Worm (Caenorhabditis elegans) whole organism, L4 larva: ENCODE data around the gene srh-219.

Experiments
- F26F4.8 ChIP-seq: fragments of 200-800 bp; sonication (Bioruptor generic); conservative IDR thresholded peaks from 2 replicates; pipeline ENCODE4 v1.3.6; 2022; ENCODE audit warnings: missing genetic modification characterization, missing compliant biosample characterization
- F37D6.2 ChIP-seq: sonication (generic microtip); optimal IDR thresholded peaks from 2 replicates; lab custom pipeline; 2016; ENCODE audit warnings: mild to moderate bottlenecking, missing genetic modification characterization, missing compliant biosample characterization
- T26A8.4 ChIP-seq: fragments of 200-800 bp; sonication (Bioruptor generic); IDR thresholded peaks from 2 replicates; pipeline ENCODE4 v1.3.6; 2022; ENCODE audit warnings: missing genetic modification characterization, missing compliant biosample characterization
- Y75B8A.6 ChIP-seq: fragments of 200-800 bp; sonication (Bioruptor generic); IDR thresholded peaks from 2 replicates; pipeline ENCODE4 v1.3.6; 2022; ENCODE audit warnings: missing genetic modification reagents, missing genetic modification characterization, missing compliant biosample characterization
- ZK546.5 ChIP-seq, 2 experiments: sonication (generic microtip); optimal IDR thresholded peaks; 2 replicates each; lab custom pipeline; 2017; ENCODE audit warnings: missing biosample characterization in 2 of 2, missing genetic modification characterization in 2 of 2
- aha-1 ChIP-seq: fragments of 150-350 bp; peaks from one replicate; lab custom pipeline; 2014; ENCODE audit warnings: missing biosample characterization, missing genetic modification characterization
- arid-1 ChIP-seq: fragments of 200-800 bp; sonication (Bioruptor generic); conservative IDR thresholded peaks from 2 replicates; pipeline ENCODE4 v1.3.6; 2022; ENCODE audit warnings: missing genetic modification reagents, missing genetic modification characterization, missing compliant biosample characterization
- ceh-28 ChIP-seq: fragments of 150-350 bp; optimal IDR thresholded peaks from 2 replicates; lab custom pipeline; 2014; ENCODE audit warnings: missing biosample characterization, missing genetic modification reagents, missing genetic modification characterization
- ceh-32 ChIP-seq: sonication (generic microtip); optimal IDR thresholded peaks from 2 replicates; lab custom pipeline; 2016; ENCODE audit warnings: mild to moderate bottlenecking, missing genetic modification characterization, missing compliant biosample characterization; ENCODE audit not compliant: poor library complexity
- ceh-62 ChIP-seq: sonication (generic microtip); optimal IDR thresholded peaks from 2 replicates; lab custom pipeline; 2017; ENCODE audit warnings: missing biosample characterization, missing genetic modification characterization
- cey-2 ChIP-seq: sonication (generic microtip); optimal IDR thresholded peaks from 3 replicates; lab custom pipeline; 2017; ENCODE audit warnings: missing genetic modification characterization, mild to moderate bottlenecking, missing compliant biosample characterization, antibody characterized with exemption, borderline replicate concordance; ENCODE audit not compliant: insufficient read depth
- ctbp-1 ChIP-seq: fragments of 200-800 bp; sonication (Bioruptor generic); IDR thresholded peaks from 2 replicates; pipeline ENCODE4 v1.3.6; 2022; ENCODE audit warnings: missing genetic modification reagents, missing genetic modification characterization, missing compliant biosample characterization
- daf-16 ChIP-seq, 3 experiments: sonication (generic microtip); optimal IDR thresholded peaks; 2 replicates each; lab custom pipeline; 2016 to 2017; ENCODE audit warnings: missing genetic modification characterization in 3 of 3, missing genetic modification reagents in 3 of 3, mild to moderate bottlenecking in 2 of 3, missing compliant biosample characterization in 2 of 3, missing biosample characterization in 1 of 3, moderate library complexity in 1 of 3
- daf-19 ChIP-seq: fragments of 200-800 bp; sonication (Bioruptor generic); conservative IDR thresholded peaks from 2 replicates; pipeline ENCODE4 v1.3.6; 2022; ENCODE audit warnings: missing genetic modification characterization, missing compliant biosample characterization
- daf-8 ChIP-seq: fragments of 200-800 bp; sonication (Bioruptor generic); IDR thresholded peaks from 2 replicates; pipeline ENCODE4 v1.3.6; 2022; ENCODE audit warnings: missing genetic modification characterization, missing compliant biosample characterization
- dmd-6 ChIP-seq: fragments of 200-800 bp; sonication (Bioruptor generic); IDR thresholded peaks from 2 replicates; pipeline ENCODE4 v1.3.6; 2022; ENCODE audit warnings: missing genetic modification reagents, missing genetic modification characterization, missing compliant biosample characterization
- dpl-1 ChIP-seq: fragments of 150-350 bp; optimal IDR thresholded peaks from 2 replicates; lab custom pipeline; 2014; ENCODE audit warnings: missing biosample characterization, missing genetic modification reagents, missing genetic modification characterization
- egl-43 ChIP-seq: fragments of 200-800 bp; sonication (Bioruptor generic); IDR thresholded peaks from 2 replicates; pipeline ENCODE4 v1.3.6; 2022; ENCODE audit warnings: missing genetic modification reagents, missing genetic modification characterization, missing compliant biosample characterization
- fos-1 ChIP-seq: fragments of 150-350 bp; optimal IDR thresholded peaks from 2 replicates; lab custom pipeline; 2014; ENCODE audit warnings: missing biosample characterization, missing genetic modification characterization
- hlh-11 ChIP-seq: fragments of 200-800 bp; sonication (Bioruptor generic); optimal IDR thresholded peaks from 2 replicates; lab custom pipeline; 2018; ENCODE audit warnings: mild to moderate bottlenecking, missing genetic modification characterization, missing compliant biosample characterization
- lim-7 ChIP-seq: fragments of 200-800 bp; sonication (Bioruptor generic); IDR thresholded peaks from 2 replicates; pipeline ENCODE4 v1.3.6; 2022; ENCODE audit warnings: missing genetic modification characterization, missing compliant biosample characterization
- lin-1 ChIP-seq: fragments of 200-800 bp; sonication (Bioruptor generic); IDR thresholded peaks from 2 replicates; pipeline ENCODE4 v1.3.6; 2022; ENCODE audit warnings: missing genetic modification reagents, missing genetic modification characterization, missing compliant biosample characterization
- lin-13 ChIP-seq: fragments of 150-350 bp; optimal IDR thresholded peaks from 2 replicates; lab custom pipeline; 2014; ENCODE audit warnings: missing biosample characterization, missing genetic modification reagents, missing genetic modification characterization
- lin-15B ChIP-seq: fragments of 150-350 bp; sonication (generic microtip); optimal IDR thresholded peaks from 3 replicates; lab custom pipeline; 2014; ENCODE audit warnings: missing biosample characterization, missing genetic modification characterization
- lin-29 ChIP-seq: fragments of 200-800 bp; sonication (Bioruptor generic); IDR thresholded peaks from 2 replicates; pipeline ENCODE4 v1.3.6; 2022; ENCODE audit warnings: missing genetic modification reagents, missing genetic modification characterization, missing compliant biosample characterization
- lin-39 ChIP-seq: fragments of 150-350 bp; optimal IDR thresholded peaks from 2 replicates; lab custom pipeline; 2014; ENCODE audit warnings: missing biosample characterization, missing genetic modification reagents, missing genetic modification characterization
- lsy-2 ChIP-seq, 2 experiments: fragments of 150-350 bp in 1 of 2; sonication (generic microtip) in 1 of 2; optimal IDR thresholded peaks; 2 replicates each; lab custom pipeline; 2014 to 2017; ENCODE audit warnings: missing biosample characterization in 2 of 2, missing genetic modification characterization in 2 of 2
- madf-5 ChIP-seq, 2 experiments: fragments of 200-800 bp; sonication (Bioruptor generic); IDR thresholded peaks; 2 replicates each; pipeline ENCODE4 v1.3.6; 2022; ENCODE audit warnings: missing compliant biosample characterization in 2 of 2, missing genetic modification characterization in 2 of 2
- madf-9 ChIP-seq: fragments of 200-800 bp; sonication (Bioruptor generic); conservative IDR thresholded peaks from 2 replicates; pipeline ENCODE4 v1.3.6; 2022; ENCODE audit warnings: missing genetic modification reagents, missing genetic modification characterization, missing compliant biosample characterization
- mdl-1 ChIP-seq, 2 experiments: fragments of 150-350 bp in 1 of 2; sonication (generic microtip) in 1 of 2; optimal IDR thresholded peaks; 2 replicates each; lab custom pipeline; 2014 to 2017; ENCODE audit warnings: missing biosample characterization in 2 of 2, missing genetic modification characterization in 2 of 2
- mdt-29 ChIP-seq: fragments of 200-800 bp; sonication (Bioruptor generic); IDR thresholded peaks from 2 replicates; pipeline ENCODE4 v1.3.6; 2022; ENCODE audit warnings: missing genetic modification reagents, missing genetic modification characterization, missing compliant biosample characterization
- mep-1 ChIP-seq: fragments of 150-350 bp; sonication (generic microtip); optimal IDR thresholded peaks from 3 replicates; lab custom pipeline; 2014; ENCODE audit warnings: missing biosample characterization, missing genetic modification characterization
- mes-2 ChIP-seq: sonication (generic microtip); optimal IDR thresholded peaks from 2 replicates; lab custom pipeline; 2016; ENCODE audit warnings: missing genotype, mild to moderate bottlenecking, missing genetic modification characterization, missing compliant biosample characterization; ENCODE audit not compliant: poor library complexity, severe bottlenecking
- nhr-10 ChIP-seq: fragments of 150-350 bp; optimal IDR thresholded peaks from 2 replicates; lab custom pipeline; 2014; ENCODE audit warnings: missing biosample characterization, missing genetic modification characterization
- nhr-102 ChIP-seq: sonication (generic microtip); optimal IDR thresholded peaks from 2 replicates; lab custom pipeline; 2016; ENCODE audit warnings: mild to moderate bottlenecking, missing genetic modification characterization, moderate library complexity, missing compliant biosample characterization
- nhr-111 ChIP-seq: fragments of 200-800 bp; sonication (Bioruptor generic); optimal IDR thresholded peaks from 2 replicates; lab custom pipeline; 2018; ENCODE audit warnings: mild to moderate bottlenecking, missing genetic modification characterization, missing compliant biosample characterization
- nhr-237 ChIP-seq: sonication (generic microtip); optimal IDR thresholded peaks from 2 replicates; lab custom pipeline; 2017; ENCODE audit warnings: missing biosample characterization, missing genetic modification characterization
- nhr-42 ChIP-seq: fragments of 200-800 bp; sonication (Bioruptor generic); IDR thresholded peaks from 2 replicates; pipeline ENCODE4 v1.3.6; 2022; ENCODE audit warnings: missing genetic modification characterization, missing compliant biosample characterization
- nhr-76 ChIP-seq: fragments of 150-350 bp; optimal IDR thresholded peaks from 2 replicates; lab custom pipeline; 2014; ENCODE audit warnings: missing biosample characterization, missing genetic modification characterization
- pha-4 ChIP-seq, 2 experiments: fragments of 150-350 bp in 1 of 2; fragments of 200-800 bp in 1 of 2; sonication (Bioruptor generic) in 1 of 2; IDR thresholded peaks in 1 of 2; optimal IDR thresholded peaks in 1 of 2; 2 replicates each; pipeline versions ENCODE4 v1.3.6 to Lab custom; 2014 to 2022; ENCODE audit warnings: missing genetic modification characterization in 2 of 2, missing genetic modification reagents in 2 of 2, missing biosample characterization in 1 of 2, missing compliant biosample characterization in 1 of 2
- pqm-1 ChIP-seq: sonication (generic microtip); optimal IDR thresholded peaks from 2 replicates; lab custom pipeline; 2017; ENCODE audit warnings: missing biosample characterization, missing genetic modification characterization
- tra-1 ChIP-seq: fragments of 200-800 bp; sonication (Bioruptor generic); IDR thresholded peaks from 2 replicates; pipeline ENCODE4 v1.3.6; 2022; ENCODE audit warnings: missing genetic modification reagents, missing genetic modification characterization, missing compliant biosample characterization
- vab-7 ChIP-seq: fragments of 200-800 bp; sonication (Bioruptor generic); IDR thresholded peaks from 2 replicates; pipeline ENCODE4 v1.3.6; 2022; ENCODE audit warnings: missing genetic modification reagents, missing genetic modification characterization, missing compliant biosample characterization
- zfp-2 ChIP-seq: sonication (generic microtip); optimal IDR thresholded peaks from 2 replicates; lab custom pipeline; 2016; ENCODE audit warnings: mild to moderate bottlenecking, missing genetic modification characterization, missing compliant biosample characterization
- zip-2 ChIP-seq: fragments of 150-350 bp; optimal IDR thresholded peaks from 2 replicates; lab custom pipeline; 2014; ENCODE audit warnings: missing biosample characterization, missing genetic modification characterization
- ztf-11 ChIP-seq: fragments of 150-350 bp; optimal IDR thresholded peaks from 2 replicates; lab custom pipeline; 2014; ENCODE audit warnings: missing biosample characterization, missing genetic modification characterization
- ztf-7 ChIP-seq: fragments of 150-350 bp; optimal IDR thresholded peaks from 2 replicates; lab custom pipeline; 2014; ENCODE audit warnings: missing biosample characterization, missing genetic modification characterization

The srh-219 gene

DNA sequence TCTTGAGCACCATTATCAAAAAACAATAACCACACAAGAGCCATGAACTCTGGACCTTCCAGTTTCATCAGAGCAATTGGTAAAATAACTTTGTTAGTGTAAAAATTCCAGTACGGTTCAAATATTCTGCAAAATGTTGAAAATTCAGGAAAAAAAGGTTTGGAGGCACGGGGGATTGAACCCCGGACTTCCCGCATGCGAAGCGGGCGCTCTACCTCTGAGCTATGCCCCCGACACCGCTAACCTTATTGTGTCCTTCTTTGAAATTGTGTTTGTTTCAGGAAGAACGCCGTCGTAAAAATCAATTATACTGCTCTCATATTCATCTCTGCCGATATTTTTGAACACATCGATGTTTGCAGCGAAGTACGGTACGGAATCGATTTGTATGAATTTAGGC is 15.4 kb upstream of the srh-219 start (continued):
- peak; percentile 13; the same call in 1 of the 2 replicates for TF ChIP-seq pha-4 (GFP tag; IDR thresholded peaks at IDR 0.05; lab: Robert Waterston, UW)
- TF ChIP-seq pha-4 (tag; optimal IDR thresholded peaks at IDR 0.05; lab: Kevin White, UChicago), result no peak
- TF ChIP-seq lin-13 (GFP tag; lab: Kevin White, UChicago), result no peak
- TF ChIP-seq daf-19 (GFP tag; lab: Robert Waterston, UW), result no peak
- TF ChIP-seq nhr-42, result no peak
- peak; percentile 14 for TF ChIP-seq aha-1 (tag; lab: Kevin White, UChicago)
- TF ChIP-seq lin-1 (GFP tag; lab: Robert Waterston, UW), result 0 out of 2 replicates have a peak, but pooled peaks have one; percentile 32
- no peak for TF ChIP-seq ztf-7 (tag; lab: Kevin White, UChicago)
- peak; percentile 68 for TF ChIP-seq lim-7 (GFP tag; lab: Robert Waterston, UW)
- no peak for TF ChIP-seq lin-29
- peak in 1 of 2 experiments; percentile 32; a peak in 1 of 4 replicates for TF ChIP-seq madf-5 (GFP tag; IDR thresholded peaks at IDR 0.05; lab: Robert Waterston, UW)
- peak; percentile 83 for TF ChIP-seq egl-43 (GFP tag; lab: Robert Waterston, UW)

DNA sequence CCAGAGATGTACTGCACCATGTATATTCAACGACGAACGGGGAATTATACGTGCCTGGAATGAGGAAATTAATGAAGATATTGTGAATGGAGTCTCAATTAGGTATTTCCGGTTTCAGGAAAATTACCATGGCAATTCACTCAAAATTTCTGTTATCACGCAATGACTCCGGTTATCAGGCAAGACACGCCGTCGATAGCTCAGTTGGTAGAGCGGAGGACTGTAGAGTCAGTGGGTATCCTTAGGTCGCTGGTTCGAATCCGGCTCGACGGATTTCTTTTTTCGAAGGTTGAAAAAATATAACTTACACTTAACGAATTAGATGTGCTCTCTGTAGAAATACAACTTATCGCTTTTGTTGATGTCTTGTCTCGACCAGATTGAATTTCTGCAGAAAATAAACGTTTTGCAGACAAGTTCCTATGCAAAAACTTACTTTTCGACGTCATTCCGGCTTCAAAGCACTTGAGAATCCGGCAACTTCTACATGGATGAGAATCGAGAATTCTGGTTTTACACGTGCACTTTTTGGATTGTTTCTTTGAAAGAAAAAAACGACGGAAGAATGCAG is 14.7 kb upstream of the srh-219 start:
- TF ChIP-seq vab-7 (GFP tag; lab: Robert Waterston, UW), result 0 out of 2 replicates have a peak, but pooled peaks have one; percentile 34
- peak; percentile 91 for TF ChIP-seq aha-1 (tag; lab: Kevin White, UChicago)
- TF ChIP-seq nhr-237 (tag; lab: Kevin White, UChicago), result no peak
- no peak for TF ChIP-seq lin-39 (tag; lab: Kevin White, UChicago)
- TF ChIP-seq ctbp-1 (GFP tag; lab: Robert Waterston, UW), result no peak
- TF ChIP-seq nhr-111 (GFP tag; lab: Kevin White, UChicago), result no peak
- no peak for TF ChIP-seq zfp-2 (tag; lab: Kevin White, UChicago)
- no peak for TF ChIP-seq dpl-1 (GFP tag; lab: Kevin White, UChicago)
- no peak for TF ChIP-seq lin-15B (tag; lab: Kevin White, UChicago)
- TF ChIP-seq ZK546.5 (tag; optimal IDR thresholded peaks at IDR 0.05; lab: Kevin White, UChicago), result no peak
- no peak for TF ChIP-seq F37D6.2 (tag; lab: Kevin White, UChicago)
- no peak for TF ChIP-seq mdt-29 (GFP tag; lab: Robert Waterston, UW)
- 0 out of 2 replicates have a peak, but pooled peaks have one; percentile 43 for TF ChIP-seq lin-1 (GFP tag; lab: Robert Waterston, UW)
- no peak for TF ChIP-seq pqm-1 (tag; lab: Kevin White, UChicago)
- TF ChIP-seq madf-9 (GFP tag; lab: Robert Waterston, UW), result 0 out of 2 replicates have a peak, but pooled peaks have one; percentile 16
- TF ChIP-seq nhr-10 (tag; lab: Kevin White, UChicago), result no peak
- no peak for TF ChIP-seq hlh-11 (tag; lab: Kevin White, UChicago)
- no peak for TF ChIP-seq lsy-2 (tag; optimal IDR thresholded peaks at IDR 0.05; lab: Kevin White, UChicago)
- no peak for TF ChIP-seq daf-8 (GFP tag; lab: Robert Waterston, UW)
- TF ChIP-seq ztf-7 (tag; lab: Kevin White, UChicago), result no peak
- no peak for TF ChIP-seq ceh-62
- TF ChIP-seq madf-5 (GFP tag; IDR thresholded peaks at IDR 0.05; lab: Robert Waterston, UW), result no peak
- TF ChIP-seq arid-1, result 0 out of 2 replicates have a peak, but pooled peaks have one; percentile 30
- no peak for TF ChIP-seq daf-19 (GFP tag; lab: Robert Waterston, UW)
- TF ChIP-seq ztf-11 (tag; lab: Kevin White, UChicago), result no peak
- no peak for TF ChIP-seq mep-1 (tag; lab: Kevin White, UChicago)
- TF ChIP-seq mes-2 (tag; lab: Kevin White, UChicago), result no peak
- TF ChIP-seq ceh-28 (tag; lab: Kevin White, UChicago), result no peak
- no peak for TF ChIP-seq ceh-32 (tag; lab: Kevin White, UChicago)
- TF ChIP-seq tra-1 (GFP tag; lab: Robert Waterston, UW), result 0 out of 2 replicates have a peak, but pooled peaks have one; percentile 27
- TF ChIP-seq lin-13 (GFP tag; lab: Kevin White, UChicago), result no peak
- no peak for TF ChIP-seq zip-2
- no peak for TF ChIP-seq daf-16 (GFP tag; optimal IDR thresholded peaks at IDR 0.05; lab: Kevin White, UChicago)
- no peak for TF ChIP-seq daf-16 (tag; optimal IDR thresholded peaks at IDR 0.05; lab: Kevin White, UChicago)
- TF ChIP-seq cey-2 (tag; lab: Kevin White, UChicago), result no peak
- no peak for TF ChIP-seq mdl-1 (tag; optimal IDR thresholded peaks at IDR 0.05; lab: Kevin White, UChicago)
- TF ChIP-seq fos-1, result no peak
- TF ChIP-seq nhr-102 (tag; lab: Kevin White, UChicago), result no peak
- no peak for TF ChIP-seq T26A8.4
- no peak for TF ChIP-seq dmd-6 (GFP tag; lab: Robert Waterston, UW)
- TF ChIP-seq F26F4.8, result no peak
- TF ChIP-seq Y75B8A.6 (GFP tag; lab: Robert Waterston, UW), result no peak
- no peak for TF ChIP-seq nhr-76
